Worm (Caenorhabditis elegans): ENCODE measurements around the gene W02F12.4.
A peak's percentile ranks its signal among the peaks of the same experiment; 100 is the strongest.

The W02F12.4 gene

ce11 chrV:6731594-6731993, 24.9 kb upstream of the W02F12.4 start, which contains the start of gene grl-9:
Gene grl-9, minus strand, starts transcription at chrV:6731694.
- TF ChIP-seq nhr-85 (tag) (no peak), ceh-90 (tag; optimal IDR thresholded peaks at IDR 0.05) (no peak), egl-13 (tag; optimal IDR thresholded peaks at IDR 0.05) (no peak), elt-3 (tag; optimal IDR thresholded peaks at IDR 0.05) (peak in 1 of 6 experiments; percentile 3), lin-39 (tag; optimal IDR thresholded peaks at IDR 0.05) (no peak), ceh-82 (tag; optimal IDR thresholded peaks at IDR 0.05) (no peak), efl-1 (optimal IDR thresholded peaks at IDR 0.05) (no peak), efl-1 (GFP tag; optimal IDR thresholded peaks at IDR 0.05 in 1 of 2) (peak in 1 of 2 experiments; percentile 53), C04F5.9 (tag; optimal IDR thresholded peaks at IDR 0.05) (no peak), nhr-47 (tag; optimal IDR thresholded peaks at IDR 0.05) (no peak), blmp-1 (tag; optimal IDR thresholded peaks at IDR 0.05) (peak; percentile 24), nhr-90 (tag; optimal IDR thresholded peaks at IDR 0.05; ENCODE audit: poor library complexity) (no peak), aha-1 (tag; optimal IDR thresholded peaks at IDR 0.05) (no peak)

- TF ChIP-seq sox-4 (tag; optimal IDR thresholded peaks at IDR 0.05), result no peak
- no peak for TF ChIP-seq nhr-12 (tag; optimal IDR thresholded peaks at IDR 0.05)
- no peak for TF ChIP-seq unc-130 (tag; optimal IDR thresholded peaks at IDR 0.05)
- TF ChIP-seq snu-23 (GFP tag; optimal IDR thresholded peaks at IDR 0.05), result no peak
- no peak for TF ChIP-seq Y116A8C.19 (tag; optimal IDR thresholded peaks at IDR 0.05; ENCODE audit: borderline replicate concordance)
Observed at ce11 chrV:6727222-6727621, 20.5 kb upstream of the W02F12.4 start, which contains the start of gene ZC487.1. Gene ZC487.1, plus strand, starts transcription at chrV:6727522.

ce11 chrV:6726279-6726678, 19.5 kb upstream of the W02F12.4 start:
- TF ChIP-seq lin-14 (GFP tag; optimal IDR thresholded peaks at IDR 0.05) (peak; percentile 52), alr-1 (tag; optimal IDR thresholded peaks at IDR 0.05; ENCODE audit: borderline replicate concordance) (no peak), egl-13 (tag; optimal IDR thresholded peaks at IDR 0.05) (peak; percentile 15), fkh-8 (tag; optimal IDR thresholded peaks at IDR 0.05) (peak; percentile 4), dsc-1 (tag; optimal IDR thresholded peaks at IDR 0.05) (peak; percentile 85), nhr-71 (tag; optimal IDR thresholded peaks at IDR 0.05) (no peak), efl-1 (optimal IDR thresholded peaks at IDR 0.05) (no peak), efl-1 (GFP tag; optimal IDR thresholded peaks at IDR 0.05 in 1 of 2) (peak in 1 of 2 experiments; percentile 59), nhr-84 (tag; optimal IDR thresholded peaks at IDR 0.05) (no peak)

- TF ChIP-seq pax-3 (tag; optimal IDR thresholded peaks at IDR 0.05) (no peak), nhr-47 (tag; optimal IDR thresholded peaks at IDR 0.05) (no peak), xbp-1 (tag; optimal IDR thresholded peaks at IDR 0.05) (no peak), grh-1 (GFP tag; IDR thresholded peaks at IDR 0.05) (no peak), ceh-63 (GFP tag; optimal IDR thresholded peaks at IDR 0.05) (no peak), swsn-7 (tag; optimal IDR thresholded peaks at IDR 0.05) (no peak), alr-1 (tag; optimal IDR thresholded peaks at IDR 0.05; ENCODE audit: borderline replicate concordance) (no peak), ama-1 (optimal IDR thresholded peaks at IDR 0.05) (no peak), nhr-237 (tag; optimal IDR thresholded peaks at IDR 0.05) (no peak)
Observed at ce11 chrV:6722378-6722777, 15.6 kb upstream of the W02F12.4 start, which contains the start of gene ZC487.2. Gene ZC487.2, minus strand, starts transcription at chrV:6722478.

ce11 chrV:6718232-6718631, 11.5 kb upstream of the W02F12.4 start, which contains the start of gene srg-30:
Gene srg-30, minus strand, starts transcription at chrV:6718332.
- no peak for TF ChIP-seq fkh-10 (GFP tag; optimal IDR thresholded peaks at IDR 0.05)

- peak in 1 of 2 experiments; percentile 33 for TF ChIP-seq lin-35 (GFP tag; optimal IDR thresholded peaks at IDR 0.05)
- TF ChIP-seq snu-23 (GFP tag; optimal IDR thresholded peaks at IDR 0.05), result peak; percentile 7
- no peak for TF ChIP-seq C34B4.2 (tag; optimal IDR thresholded peaks at IDR 0.05)
- TF ChIP-seq lin-15B (tag; optimal IDR thresholded peaks at IDR 0.05), result peak; percentile 20
- no peak for TF ChIP-seq hlh-17 (GFP tag; optimal IDR thresholded peaks at IDR 0.05; ENCODE audit: borderline replicate concordance)
- TF ChIP-seq dpl-1 (GFP tag; optimal IDR thresholded peaks at IDR 0.05), result peak in 1 of 3 experiments; percentile 24
- TF ChIP-seq lsy-2 (tag; optimal IDR thresholded peaks at IDR 0.05), result peak in 1 of 2 experiments; percentile 44
- TF ChIP-seq efl-1 (optimal IDR thresholded peaks at IDR 0.05), result peak in 1 of 2 experiments; percentile 6
- TF ChIP-seq efl-1 (GFP tag; optimal IDR thresholded peaks at IDR 0.05 in 1 of 2), result peak; percentile 4 to 66
Observed at ce11 chrV:6710462-6710861, 3.7 kb upstream of the W02F12.4 start, which contains the start of gene sna-1. Gene sna-1, minus strand, starts transcription at chrV:6710679.

Data from whole organism, L1 larva.